Worm (Caenorhabditis elegans) whole organism, L1 larva: Measurements from ENCODE around the gene str-174.

Experiments
- C04F5.9 ChIP-seq: sonication (generic microtip); optimal IDR thresholded peaks from 2 replicates; lab custom pipeline; 2016; ENCODE audit warnings: missing genetic modification characterization, missing compliant biosample characterization
- Y116A8C.19 ChIP-seq: sonication (generic microtip); optimal IDR thresholded peaks from 2 replicates; lab custom pipeline; 2016; ENCODE audit warnings: missing compliant biosample characterization, missing genetic modification characterization, borderline replicate concordance
- aha-1 ChIP-seq: fragments of 150-350 bp; optimal IDR thresholded peaks from 2 replicates; lab custom pipeline; 2014; ENCODE audit warnings: missing biosample characterization, missing genetic modification characterization
- alr-1 ChIP-seq: fragments of 200-800 bp; sonication (Bioruptor generic); optimal IDR thresholded peaks from 2 replicates; lab custom pipeline; 2018; ENCODE audit warnings: borderline replicate concordance, mild to moderate bottlenecking, missing genetic modification characterization, missing compliant biosample characterization
- aly-2 ChIP-seq: fragments of 150-350 bp; optimal IDR thresholded peaks from 2 replicates; lab custom pipeline; 2014; ENCODE audit warnings: missing biosample characterization, missing genetic modification characterization
- ama-1 ChIP-seq: fragments of 150-350 bp; optimal IDR thresholded peaks from 2 replicates; lab custom pipeline; 2014
- blmp-1 ChIP-seq: fragments of 150-350 bp; optimal IDR thresholded peaks from 2 replicates; lab custom pipeline; 2014; ENCODE audit warnings: missing biosample characterization, missing genetic modification characterization
- ceh-82 ChIP-seq, 3 experiments: fragments of 150-350 bp in 1 of 3; sonication (generic microtip) in 2 of 3; optimal IDR thresholded peaks; 2 replicates each; lab custom pipeline; 2014 to 2017; ENCODE audit warnings: missing biosample characterization in 3 of 3, missing genetic modification characterization in 3 of 3
- ceh-88 ChIP-seq: fragments of 200-800 bp; sonication (Bioruptor generic); IDR thresholded peaks from 2 replicates; pipeline ENCODE4 v1.3.6; 2022; ENCODE audit warnings: missing genetic modification characterization, missing compliant biosample characterization
- ceh-90 ChIP-seq: sonication (generic microtip); optimal IDR thresholded peaks from 2 replicates; lab custom pipeline; 2016; ENCODE audit warnings: missing genetic modification characterization, missing compliant biosample characterization
- ces-1 ChIP-seq: fragments of 150-350 bp; optimal IDR thresholded peaks from 2 replicates; lab custom pipeline; 2014; ENCODE audit warnings: missing biosample characterization, missing genetic modification reagents, missing genetic modification characterization
- dsc-1 ChIP-seq: sonication (generic microtip); optimal IDR thresholded peaks from 2 replicates; lab custom pipeline; 2016; ENCODE audit warnings: mild to moderate bottlenecking, missing genetic modification characterization, missing compliant biosample characterization
- efl-1 ChIP-seq, 4 experiments: fragments of 150-350 bp; optimal IDR thresholded peaks in 3 of 4; peaks in 1 of 4; 1 replicate in 1 of 4; 2 replicates in 3 of 4; lab custom pipeline; 2014; ENCODE audit warnings: missing biosample characterization in 2 of 4, missing genetic modification characterization in 2 of 4, missing genetic modification reagents in 2 of 4
- efl-3 ChIP-seq: fragments of 200-800 bp; sonication (Bioruptor generic); optimal IDR thresholded peaks from 2 replicates; lab custom pipeline; 2018; ENCODE audit warnings: mild to moderate bottlenecking, missing genetic modification characterization, missing compliant biosample characterization
- elt-2 ChIP-seq: sonication (generic microtip); optimal IDR thresholded peaks from 2 replicates; lab custom pipeline; 2016; ENCODE audit warnings: missing genetic modification characterization, mild to moderate bottlenecking, inconsistent platforms, missing compliant biosample characterization, missing genetic modification reagents
- elt-3 ChIP-seq, 6 experiments: fragments of 150-350 bp in 1 of 6; sonication (generic microtip); optimal IDR thresholded peaks; 2 replicates each; lab custom pipeline; 2017 to 2018; ENCODE audit warnings: missing biosample characterization in 6 of 6, missing genetic modification characterization in 6 of 6, inconsistent platforms in 1 of 6
- fkh-10 ChIP-seq: sonication (generic microtip); optimal IDR thresholded peaks from 2 replicates; lab custom pipeline; 2017; ENCODE audit warnings: missing biosample characterization, missing genetic modification reagents, missing genetic modification characterization
- fkh-4 ChIP-seq: sonication (generic microtip); optimal IDR thresholded peaks from 2 replicates; lab custom pipeline; 2016; ENCODE audit warnings: missing compliant biosample characterization, missing genetic modification characterization, borderline replicate concordance
- fos-1 ChIP-seq: fragments of 150-350 bp; optimal IDR thresholded peaks from 2 replicates; lab custom pipeline; 2014; ENCODE audit warnings: missing biosample characterization, missing genetic modification characterization
- hlh-17 ChIP-seq: fragments of 200-800 bp; sonication (Bioruptor generic); optimal IDR thresholded peaks from 2 replicates; lab custom pipeline; 2018; ENCODE audit warnings: missing genetic modification characterization, mild to moderate bottlenecking, missing compliant biosample characterization, moderate library complexity, borderline replicate concordance
- hpl-2 ChIP-seq: fragments of 150-350 bp; optimal IDR thresholded peaks from 2 replicates; lab custom pipeline; 2014; ENCODE audit warnings: missing biosample characterization, missing genetic modification reagents, missing genetic modification characterization
- isw-1 ChIP-seq: fragments of 200-800 bp; sonication (Bioruptor generic); IDR thresholded peaks from 2 replicates; pipeline ENCODE4 v1.3.6; 2022; ENCODE audit warnings: missing genetic modification characterization, missing compliant biosample characterization
- jun-1 ChIP-seq: fragments of 150-350 bp; optimal IDR thresholded peaks from 2 replicates; lab custom pipeline; 2014; ENCODE audit warnings: missing biosample characterization, missing genetic modification reagents, missing genetic modification characterization
- lin-13 ChIP-seq: fragments of 150-350 bp; optimal IDR thresholded peaks from 2 replicates; lab custom pipeline; 2014; ENCODE audit warnings: missing biosample characterization, missing genetic modification reagents, missing genetic modification characterization
- lin-14 ChIP-seq: fragments of 200-800 bp; sonication (Bioruptor generic); optimal IDR thresholded peaks from 2 replicates; lab custom pipeline; 2018; ENCODE audit warnings: mild to moderate bottlenecking, missing genetic modification characterization, moderate library complexity, missing compliant biosample characterization
- lin-15B ChIP-seq: fragments of 150-350 bp; sonication (generic microtip); optimal IDR thresholded peaks from 3 replicates; lab custom pipeline; 2014; ENCODE audit warnings: missing biosample characterization, missing genetic modification characterization
- lin-39 ChIP-seq: fragments of 150-350 bp; optimal IDR thresholded peaks from 2 replicates; lab custom pipeline; 2014; ENCODE audit warnings: missing biosample characterization, missing genetic modification reagents, missing genetic modification characterization
- lir-3 ChIP-seq: sonication (generic microtip); optimal IDR thresholded peaks from 2 replicates; lab custom pipeline; 2016; ENCODE audit warnings: mild to moderate bottlenecking, missing genetic modification characterization, moderate library complexity, missing compliant biosample characterization; ENCODE audit not compliant: poor library complexity
- lsy-2 ChIP-seq, 2 experiments: fragments of 150-350 bp; optimal IDR thresholded peaks; 2 replicates each; lab custom pipeline; 2014; ENCODE audit warnings: missing biosample characterization in 2 of 2, missing genetic modification characterization in 2 of 2
- mef-2 ChIP-seq: fragments of 150-350 bp; optimal IDR thresholded peaks from 2 replicates; lab custom pipeline; 2014; ENCODE audit warnings: missing biosample characterization, missing genetic modification characterization
- nhr-11 ChIP-seq: fragments of 150-350 bp; optimal IDR thresholded peaks from 2 replicates; lab custom pipeline; 2014; ENCODE audit warnings: missing biosample characterization, missing genetic modification characterization
- nhr-20 ChIP-seq: sonication (generic microtip); optimal IDR thresholded peaks from 2 replicates; lab custom pipeline; 2016; ENCODE audit warnings: mild to moderate bottlenecking, missing genetic modification characterization, missing compliant biosample characterization
- nhr-237 ChIP-seq: fragments of 150-350 bp; optimal IDR thresholded peaks from 2 replicates; lab custom pipeline; 2014; ENCODE audit warnings: missing biosample characterization, missing genetic modification characterization
- nhr-28 ChIP-seq: fragments of 150-350 bp; optimal IDR thresholded peaks from 2 replicates; lab custom pipeline; 2014; ENCODE audit warnings: missing biosample characterization, missing genetic modification characterization
- nhr-47 ChIP-seq: sonication (generic microtip); optimal IDR thresholded peaks from 2 replicates; lab custom pipeline; 2016; ENCODE audit warnings: mild to moderate bottlenecking, missing genetic modification characterization, moderate library complexity, missing compliant biosample characterization
- nhr-85 ChIP-seq: sonication (generic microtip); peaks from one replicate; lab custom pipeline; 2016; ENCODE audit warnings: missing genetic modification characterization, inconsistent platforms, missing compliant biosample characterization
- nhr-90 ChIP-seq: sonication (generic microtip); optimal IDR thresholded peaks from 2 replicates; lab custom pipeline; 2016; ENCODE audit warnings: mild to moderate bottlenecking, missing genetic modification characterization, missing compliant biosample characterization; ENCODE audit not compliant: poor library complexity
- snpc-4 ChIP-seq: fragments of 150-350 bp; optimal IDR thresholded peaks from 2 replicates; lab custom pipeline; 2014; ENCODE audit warnings: missing biosample characterization, missing genetic modification characterization
- snu-23 ChIP-seq: sonication (generic microtip); optimal IDR thresholded peaks from 2 replicates; lab custom pipeline; 2016; ENCODE audit warnings: missing genetic modification characterization, missing compliant biosample characterization
- sox-4 ChIP-seq: sonication (generic microtip); optimal IDR thresholded peaks from 2 replicates; lab custom pipeline; 2016; ENCODE audit warnings: missing genetic modification characterization, missing compliant biosample characterization
- sptf-1 ChIP-seq: fragments of 150-350 bp; optimal IDR thresholded peaks from 2 replicates; lab custom pipeline; 2014; ENCODE audit warnings: missing biosample characterization, missing genetic modification characterization
- tlp-1 ChIP-seq: fragments of 150-350 bp; optimal IDR thresholded peaks from 2 replicates; lab custom pipeline; 2014; ENCODE audit warnings: missing biosample characterization, missing genetic modification characterization
- unc-130 ChIP-seq: fragments of 150-350 bp; optimal IDR thresholded peaks from 2 replicates; lab custom pipeline; 2017; ENCODE audit warnings: missing biosample characterization, missing genetic modification characterization, inconsistent platforms
- unc-30 ChIP-seq: sonication (generic microtip); optimal IDR thresholded peaks from 2 replicates; lab custom pipeline; 2017; ENCODE audit warnings: missing biosample characterization, missing genetic modification characterization
- unc-62 ChIP-seq: fragments of 150-350 bp; optimal IDR thresholded peaks from 2 replicates; lab custom pipeline; 2014; ENCODE audit warnings: missing biosample characterization, missing genetic modification reagents, missing genetic modification characterization
- vab-15 ChIP-seq: sonication (generic microtip); optimal IDR thresholded peaks from 2 replicates; lab custom pipeline; 2017; ENCODE audit warnings: missing genotype, mild to moderate bottlenecking, missing genetic modification characterization, missing compliant biosample characterization

str-174 gene

DNA sequence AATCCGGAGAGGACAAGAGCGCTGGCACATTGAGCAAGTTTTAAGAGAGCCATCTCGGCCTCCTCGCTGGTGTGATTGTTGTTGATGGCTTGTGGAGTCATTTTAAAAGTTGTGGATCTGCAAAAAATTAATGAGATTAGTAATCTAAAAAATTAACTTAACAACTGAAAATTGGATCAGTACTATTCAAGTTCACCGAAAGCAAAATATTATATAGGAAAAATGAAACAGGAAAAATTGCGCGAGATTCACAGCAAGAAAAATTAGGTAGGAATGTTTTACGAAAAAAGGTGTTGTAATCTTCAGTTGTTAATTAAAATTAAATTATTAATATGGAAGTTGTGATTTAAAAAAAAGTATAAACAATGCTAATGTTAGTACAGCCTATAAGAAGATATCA lies 12.8 kb upstream of the str-174 start, which contains the start of gene T08B6.1:
Gene T08B6.1, minus strand, starts transcription at position 101 of the 400 bp plus-strand sequence.
- no peak for TF ChIP-seq C04F5.9 (tag; lab: Kevin White, UChicago)
- TF ChIP-seq ceh-82 (tag; optimal IDR thresholded peaks at IDR 0.05; lab: Kevin White, UChicago): no peak
- no peak for TF ChIP-seq sptf-1
- TF ChIP-seq lin-14 (GFP tag; lab: Kevin White, UChicago): no peak
- TF ChIP-seq fkh-4 (tag; lab: Kevin White, UChicago): no peak
- TF ChIP-seq sox-4: no peak

DNA sequence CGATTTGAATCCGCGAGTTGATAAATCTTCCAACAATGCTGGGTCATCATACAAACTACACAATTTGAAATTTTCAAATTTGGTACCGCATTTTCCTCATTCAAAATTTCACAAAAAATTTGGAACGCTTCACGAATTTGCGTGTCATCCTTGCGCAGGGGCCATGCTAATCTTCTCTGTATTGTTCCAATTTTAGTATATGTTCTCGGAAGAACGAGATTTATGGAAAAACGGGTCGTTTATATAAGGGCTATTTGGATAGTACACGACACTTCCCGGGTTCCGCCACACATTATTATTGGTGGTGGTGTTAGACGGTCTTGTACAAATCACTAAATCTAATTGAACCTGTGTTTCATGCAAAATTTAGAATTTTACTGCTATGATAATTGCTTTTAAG lies 10.9 kb upstream of the str-174 start:
- TF ChIP-seq lin-13 (GFP tag; lab: Kevin White, UChicago) (no peak), nhr-237 (tag; lab: Kevin White, UChicago) (no peak), snpc-4 (tag; lab: Kevin White, UChicago) (peak; percentile 53)

DNA sequence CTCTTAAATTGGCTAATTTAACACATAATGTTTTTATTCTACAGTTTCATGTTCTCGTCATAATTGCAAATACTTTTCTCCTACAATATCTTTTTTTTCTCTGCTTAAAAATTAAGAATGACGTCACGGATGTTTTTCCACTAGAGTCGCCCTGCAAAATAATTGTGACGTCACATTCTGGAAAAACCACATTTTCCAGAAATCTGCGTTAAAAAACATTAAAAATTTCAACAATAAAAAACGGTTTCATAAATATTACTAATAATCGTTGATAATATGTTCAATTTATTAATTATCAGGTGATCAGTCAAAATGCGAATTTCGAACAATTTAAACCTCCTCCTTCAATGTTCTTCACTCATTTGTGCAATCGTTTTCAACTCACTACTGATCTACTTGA lies 9.5 kb upstream of the str-174 start, which contains the start of gene str-166:
Gene str-166, plus strand, starts transcription at position 301 of the 400 bp plus-strand sequence.
- TF ChIP-seq C04F5.9 (tag; lab: Kevin White, UChicago) (no peak), efl-1 (optimal IDR thresholded peaks at IDR 0.05; lab: Kevin White, UChicago) (no peak), efl-1 (GFP tag; optimal IDR thresholded peaks at IDR 0.05 in 1 of 2; lab: Kevin White, UChicago) (peak in 1 of 2 experiments; percentile 85), ceh-88 (GFP tag; lab: Robert Waterston, UW) (no peak), fkh-10 (GFP tag; lab: Kevin White, UChicago) (no peak)
- TF ChIP-seq, all 84 proteins: peak for 1

DNA sequence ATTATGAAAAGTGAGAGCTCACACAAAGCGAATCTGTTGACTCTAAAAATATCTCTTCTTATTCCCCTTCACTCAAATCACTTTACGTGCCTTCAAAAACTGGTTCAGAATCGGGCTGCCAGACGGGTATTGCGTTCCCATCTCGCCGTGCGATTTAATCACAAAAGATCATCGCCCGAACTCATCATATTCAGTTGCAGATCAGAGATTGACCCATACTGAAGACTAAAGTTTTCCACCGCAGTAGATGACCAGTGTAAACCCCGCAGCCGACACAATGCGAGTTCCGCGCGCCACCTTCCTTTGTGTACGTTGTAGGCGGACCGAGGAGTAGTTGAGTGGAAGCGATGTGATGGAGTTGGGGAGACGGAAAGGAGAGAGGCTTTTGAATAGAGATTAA lies 6.1 kb upstream of the str-174 start:
- TF ChIP-seq Y116A8C.19 (tag; lab: Kevin White, UChicago) (no peak), snpc-4 (tag; lab: Kevin White, UChicago) (peak; percentile 98), dsc-1 (peak; percentile 80), nhr-20 (tag; lab: Kevin White, UChicago) (peak; percentile 83), alr-1 (no peak), fos-1 (tag; lab: Kevin White, UChicago) (peak; percentile 15), unc-62 (GFP tag; lab: Kevin White, UChicago) (no peak), nhr-90 (tag; lab: Kevin White, UChicago) (peak; percentile 81), unc-30 (tag; lab: Kevin White, UChicago) (no peak), elt-3 (tag; optimal IDR thresholded peaks at IDR 0.05; lab: Kevin White, UChicago) (peak in 3 of 6 experiments; percentile 20 to 62 (median 29)), mef-2 (tag; lab: Kevin White, UChicago) (no peak), isw-1 (GFP tag; lab: Robert Waterston, UW) (no peak), lir-3 (no peak), lin-15B (tag; lab: Kevin White, UChicago) (no peak), hpl-2 (GFP tag; lab: Kevin White, UChicago) (no peak), blmp-1 (tag; lab: Kevin White, UChicago) (no peak), nhr-11 (tag; lab: Kevin White, UChicago) (no peak), elt-2 (tag; lab: Kevin White, UChicago) (peak; percentile 33), lsy-2 (tag; optimal IDR thresholded peaks at IDR 0.05; lab: Kevin White, UChicago) (peak in 1 of 2 experiments; percentile 61), tlp-1 (tag; lab: Kevin White, UChicago) (no peak), nhr-28 (tag; lab: Kevin White, UChicago) (no peak), ama-1 (lab: Kevin White, UChicago) (no peak), ceh-90 (tag; lab: Kevin White, UChicago) (no peak), jun-1 (no peak), aly-2 (tag; lab: Kevin White, UChicago) (no peak), fkh-10 (GFP tag; lab: Kevin White, UChicago) (no peak), ces-1 (GFP tag; lab: Kevin White, UChicago) (no peak), snu-23 (peak; percentile 78), lin-39 (tag; lab: Kevin White, UChicago) (peak; percentile 13), vab-15 (no peak), C04F5.9 (tag; lab: Kevin White, UChicago) (no peak), hlh-17 (GFP tag; lab: Kevin White, UChicago) (no peak), efl-3 (GFP tag; lab: Kevin White, UChicago) (no peak), lin-13 (GFP tag; lab: Kevin White, UChicago) (peak; percentile 21), aha-1 (no peak), unc-130 (tag; lab: Kevin White, UChicago) (no peak), nhr-85 (tag; lab: Kevin White, UChicago) (peak; percentile 96), nhr-47 (peak; percentile 78)
